Worm (Caenorhabditis elegans): Measurements from ENCODE around the gene dop-3.

The dop-3 gene

ce11 chrX:6517025-6517770 lies 52.3 kb downstream of the dop-3 start:
- TF ChIP-seq let-526 (GFP tag; IDR thresholded peaks at IDR 0.05) (no peak), aptf-3 (GFP tag; IDR thresholded peaks at IDR 0.05) (no peak), nhr-120 (GFP tag; IDR thresholded peaks at IDR 0.05) (no peak), ztf-18 (tag; optimal IDR thresholded peaks at IDR 0.05) (no peak), attf-5 (GFP tag; optimal IDR thresholded peaks at IDR 0.05) (no peak), F55B11.4 (tag; optimal IDR thresholded peaks at IDR 0.05; ENCODE audit: borderline replicate concordance, insufficient read depth) (no peak), attf-3 (GFP tag; conservative IDR thresholded peaks at IDR 0.05) (no peak), bed-1 (GFP tag; IDR thresholded peaks at IDR 0.05) (no peak), ceh-91 (GFP tag; IDR thresholded peaks at IDR 0.05) (no peak), ztf-25 (GFP tag; IDR thresholded peaks at IDR 0.05) (no peak), nhr-27 (tag; optimal IDR thresholded peaks at IDR 0.05) (no peak), ama-1 (optimal IDR thresholded peaks at IDR 0.05) (no peak), ama-1 (GFP tag; optimal IDR thresholded peaks at IDR 0.05) (no peak), F33H1.4 (GFP tag; IDR thresholded peaks at IDR 0.05) (no peak), xnd-1 (tag; optimal IDR thresholded peaks at IDR 0.05) (no peak), sptf-2 (GFP tag; optimal IDR thresholded peaks at IDR 0.05) (no peak), zfh-2 (GFP tag; conservative IDR thresholded peaks at IDR 0.05) (peak; percentile 74), K11D2.4 (GFP tag; IDR thresholded peaks at IDR 0.05) (no peak), nhr-90 (tag; optimal IDR thresholded peaks at IDR 0.05) (no peak), let-607 (tag; optimal IDR thresholded peaks at IDR 0.05) (peak in 1 of 2 experiments; percentile 46), ccch-3 (GFP tag; optimal IDR thresholded peaks at IDR 0.05) (no peak), F22D6.2 (tag; optimal IDR thresholded peaks at IDR 0.05) (no peak), B0035.1 (tag; optimal IDR thresholded peaks at IDR 0.05) (no peak), ztf-6 (GFP tag; IDR thresholded peaks at IDR 0.05) (no peak), gei-17 (GFP tag; optimal IDR thresholded peaks at IDR 0.05) (no peak), madf-3 (GFP tag; IDR thresholded peaks at IDR 0.05) (no peak), rpc-1 (optimal IDR thresholded peaks at IDR 0.05) (no peak), rpc-1 (tag; optimal IDR thresholded peaks at IDR 0.05) (no peak), cebp-1 (GFP tag; IDR thresholded peaks at IDR 0.05) (no peak), cebp-1 (tag; optimal IDR thresholded peaks at IDR 0.05) (peak; percentile 32), nhr-80 (tag; optimal IDR thresholded peaks at IDR 0.05) (peak; percentile 81), tbx-9 (tag; optimal IDR thresholded peaks at IDR 0.05; ENCODE audit: borderline replicate concordance) (no peak), bed-2 (GFP tag; IDR thresholded peaks at IDR 0.05) (no peak), him-1 (tag; optimal IDR thresholded peaks at IDR 0.05) (no peak)

- 0 out of 2 replicates have a peak, but pooled peaks have one; percentile 38 for TF ChIP-seq madf-3 (GFP tag; IDR thresholded peaks at IDR 0.05)
- no peak for TF ChIP-seq dox-1 (GFP tag; IDR thresholded peaks at IDR 0.05)
- no peak for TF ChIP-seq repo-1 (tag; optimal IDR thresholded peaks at IDR 0.05)
- TF ChIP-seq ztf-25 (GFP tag; IDR thresholded peaks at IDR 0.05) = no peak
- TF ChIP-seq C17E4.6 (GFP tag; IDR thresholded peaks at IDR 0.05) = no peak
- no peak for TF ChIP-seq egl-18 (GFP tag; IDR thresholded peaks at IDR 0.05)
- TF ChIP-seq aptf-3 (GFP tag; IDR thresholded peaks at IDR 0.05) = 0 out of 2 replicates have a peak, but pooled peaks have one; percentile 59
Observed at ce11 chrX:6515267-6515666, 54.3 kb downstream of the dop-3 start.

- TF ChIP-seq lin-26 (GFP tag; IDR thresholded peaks at IDR 0.05) (no peak), F37B4.10 (GFP tag; IDR thresholded peaks at IDR 0.05) (no peak), Y56A3A.18 (GFP tag; IDR thresholded peaks at IDR 0.05) (no peak), madf-6 (GFP tag; IDR thresholded peaks at IDR 0.05) (no peak), lag-1 (GFP tag; IDR thresholded peaks at IDR 0.05) (no peak), let-607 (tag; optimal IDR thresholded peaks at IDR 0.05) (peak in 1 of 2 experiments; percentile 41), snpc-1.1 (tag; optimal IDR thresholded peaks at IDR 0.05; ENCODE audit: insufficient read depth) (no peak), B0261.1 (tag; optimal IDR thresholded peaks at IDR 0.05) (no peak), lir-1 (GFP tag; conservative IDR thresholded peaks at IDR 0.05) (no peak), B0336.3 (GFP tag; IDR thresholded peaks at IDR 0.05) (no peak), F55B11.4 (tag; optimal IDR thresholded peaks at IDR 0.05; ENCODE audit: borderline replicate concordance, insufficient read depth) (no peak), nhr-80 (tag; optimal IDR thresholded peaks at IDR 0.05) (peak; percentile 41), rec-8 (tag; optimal IDR thresholded peaks at IDR 0.05) (no peak)
Observed at ce11 chrX:6514466-6514865, 55.1 kb downstream of the dop-3 start.
